Fruit fly (Drosophila melanogaster) whole organism, embryonic: ENCODE results near the gene CG44869.

Experiments used
- Adf1 ChIP-seq: fragments of 200-800 bp; sonication (Bioruptor generic); IDR thresholded peaks from 2 replicates; pipeline ENCODE4 v1.3.6; 2022; ENCODE audit warnings: missing biosample characterization, missing genetic modification characterization
- Bgb ChIP-seq: fragments of 200-800 bp; sonication (Bioruptor generic); IDR thresholded peaks from 2 replicates; pipeline ENCODE4 v1.3.6; 2022; ENCODE audit warnings: missing biosample characterization, missing genetic modification characterization; ENCODE audit not compliant: partially characterized antibody
- CG11560 ChIP-seq: fragments of 200-800 bp; sonication (Bioruptor generic); IDR thresholded peaks from 3 replicates; pipeline ENCODE4 v1.3.6; 2022; ENCODE audit warnings: missing biosample characterization, missing genetic modification characterization
- CG16863 ChIP-seq: fragments of 200-800 bp; sonication (Bioruptor generic); optimal IDR thresholded peaks from 3 replicates; lab custom pipeline; 2016; ENCODE audit warnings: missing biosample characterization, missing genetic modification characterization
- CG17912 ChIP-seq: fragments of 200-800 bp; sonication (Bioruptor generic); optimal IDR thresholded peaks from 2 replicates; lab custom pipeline; 2018; ENCODE audit warnings: missing biosample characterization, mild to moderate bottlenecking, missing genetic modification characterization
- CG2712 ChIP-seq: fragments of 200-800 bp; optimal IDR thresholded peaks from 3 replicates; lab custom pipeline; 2019; ENCODE audit warnings: missing biosample characterization, mild to moderate bottlenecking, missing genetic modification characterization, moderate library complexity
- CG30431 ChIP-seq: fragments of 200-800 bp; sonication (Bioruptor generic); optimal IDR thresholded peaks from 2 replicates; lab custom pipeline; 2017; ENCODE audit warnings: missing biosample characterization, missing genetic modification characterization
- CG34422 ChIP-seq: fragments of 200-800 bp; sonication (Bioruptor generic); IDR thresholded peaks from 3 replicates; pipeline ENCODE4 v1.3.6; 2022; ENCODE audit warnings: missing biosample characterization, missing genetic modification characterization
- CG4404 ChIP-seq: fragments of 200-800 bp; sonication (Bioruptor generic); IDR thresholded peaks from 2 replicates; pipeline ENCODE4 v1.3.6; 2022; ENCODE audit warnings: missing biosample characterization, missing genetic modification characterization
- CG4854 ChIP-seq: fragments of 200-800 bp; sonication (Bioruptor generic); optimal IDR thresholded peaks from 2 replicates; lab custom pipeline; 2016; ENCODE audit warnings: missing biosample characterization, missing genetic modification characterization, inconsistent platforms
- CG6683 ChIP-seq: fragments of 200-800 bp; sonication (Bioruptor generic); optimal IDR thresholded peaks from 2 replicates; lab custom pipeline; 2017; ENCODE audit warnings: missing biosample characterization, mild to moderate bottlenecking, missing genetic modification characterization, missing genetic modification reagents
- CG6791 ChIP-seq: fragments of 200-800 bp; sonication (Bioruptor generic); IDR thresholded peaks from 3 replicates; pipeline ENCODE4 v1.3.6; 2022; ENCODE audit warnings: missing biosample characterization, missing genetic modification characterization; ENCODE audit not compliant: partially characterized antibody
- CG6813 ChIP-seq: fragments of 200-800 bp; sonication (Bioruptor generic); optimal IDR thresholded peaks from 2 replicates; lab custom pipeline; 2017; ENCODE audit warnings: missing biosample characterization, missing genetic modification characterization, mild to moderate bottlenecking, moderate library complexity, missing genetic modification reagents
- CG8290 ChIP-seq, 3 experiments: fragments of 200-800 bp; sonication (Bioruptor generic); optimal IDR thresholded peaks; 2 replicates each; lab custom pipeline; 2016 to 2019; ENCODE audit warnings: missing biosample characterization in 3 of 3, missing genetic modification characterization in 3 of 3, mild to moderate bottlenecking in 2 of 3, moderate library complexity in 1 of 3
- CG8944 ChIP-seq: fragments of 200-800 bp; sonication (Bioruptor generic); optimal IDR thresholded peaks from 3 replicates; lab custom pipeline; 2016; ENCODE audit warnings: missing biosample characterization, missing genetic modification characterization
- CTCF ChIP-seq: fragments of 200-800 bp; sonication (Bioruptor generic); optimal IDR thresholded peaks from 2 replicates; lab custom pipeline; 2017; ENCODE audit warnings: missing biosample characterization, mild to moderate bottlenecking, missing genetic modification characterization, moderate library complexity
- Deaf1 ChIP-seq: fragments of 200-800 bp; optimal IDR thresholded peaks from 3 replicates; lab custom pipeline; 2019; ENCODE audit warnings: missing biosample characterization, mild to moderate bottlenecking, missing genetic modification characterization, moderate library complexity
- Dref ChIP-seq: fragments of 200-800 bp; sonication (Bioruptor generic); IDR thresholded peaks from 2 replicates; pipeline ENCODE4 v1.3.6; 2022; ENCODE audit warnings: missing biosample characterization, missing genetic modification characterization
- Eip74EF ChIP-seq, 2 experiments: fragments of 200-800 bp in 1 of 2; fragments of >200 bp in 1 of 2; sonication (Bioruptor generic) in 1 of 2; optimal IDR thresholded peaks; 2 replicates each; lab custom pipeline; 2017 to 2019; ENCODE audit warnings: missing biosample characterization in 2 of 2, missing genetic modification characterization in 2 of 2, mild to moderate bottlenecking in 1 of 2, moderate library complexity in 1 of 2
- Hand ChIP-seq: fragments of 200-800 bp; sonication (Bioruptor generic); optimal IDR thresholded peaks from 2 replicates; lab custom pipeline; 2017; ENCODE audit warnings: mild to moderate bottlenecking, missing biosample characterization, missing genetic modification reagents, missing genetic modification characterization
- Hey ChIP-seq: fragments of 200-800 bp; sonication (Bioruptor generic); optimal IDR thresholded peaks from 3 replicates; lab custom pipeline; 2018; ENCODE audit warnings: missing biosample characterization, mild to moderate bottlenecking, missing genetic modification characterization
- Hsf ChIP-seq: fragments of 200-800 bp; sonication (Bioruptor generic); optimal IDR thresholded peaks from 3 replicates; lab custom pipeline; 2016; ENCODE audit warnings: missing biosample characterization, missing genetic modification characterization
- Med ChIP-seq: fragments of 200-800 bp; sonication (Bioruptor generic); peaks from one replicate; lab custom pipeline; 2016; ENCODE audit warnings: missing biosample characterization, missing genetic modification characterization, mild to moderate bottlenecking, inconsistent platforms, moderate library complexity
- Nf-YC ChIP-seq: fragments of 200-800 bp; optimal IDR thresholded peaks from 3 replicates; lab custom pipeline; 2019; ENCODE audit warnings: missing biosample characterization, mild to moderate bottlenecking, missing genetic modification characterization, moderate library complexity
- Ptx1 ChIP-seq: fragments of 200-800 bp; sonication (Bioruptor generic); IDR thresholded peaks from 2 replicates; pipeline ENCODE4 v1.3.6; 2022; ENCODE audit warnings: missing biosample characterization, missing genetic modification characterization
- Rfx ChIP-seq: fragments of 200-800 bp; sonication (Bioruptor generic); IDR thresholded peaks from 2 replicates; pipeline ENCODE4 v1.3.6; 2022; ENCODE audit warnings: missing biosample characterization, missing genetic modification characterization
- Side ChIP-seq: fragments of 200-800 bp; sonication (Bioruptor generic); optimal IDR thresholded peaks from 2 replicates; lab custom pipeline; 2016; ENCODE audit warnings: missing biosample characterization, missing genetic modification characterization
- az2 ChIP-seq: fragments of 200-800 bp; sonication (Bioruptor generic); optimal IDR thresholded peaks from 3 replicates; lab custom pipeline; 2016; ENCODE audit warnings: missing biosample characterization, missing genetic modification characterization
- bowl ChIP-seq: fragments of 200-800 bp; sonication (Bioruptor generic); IDR thresholded peaks from 2 replicates; pipeline ENCODE4 v1.3.6; 2022; ENCODE audit warnings: missing biosample characterization, missing genetic modification characterization
- dpn ChIP-seq, 2 experiments: fragments of 200-800 bp; sonication (Bioruptor generic); optimal IDR thresholded peaks; 3 replicates each; lab custom pipeline; 2016; ENCODE audit warnings: missing biosample characterization in 2 of 2, missing genetic modification characterization in 2 of 2
- emc ChIP-seq: fragments of 200-800 bp; sonication (Bioruptor generic); optimal IDR thresholded peaks from 2 replicates; lab custom pipeline; 2016; ENCODE audit warnings: missing biosample characterization, missing genetic modification characterization
- ems ChIP-seq: fragments of 200-800 bp; sonication (Bioruptor generic); optimal IDR thresholded peaks from 3 replicates; lab custom pipeline; 2016; ENCODE audit warnings: missing biosample characterization, missing genetic modification characterization
- fd64A ChIP-seq: fragments of 200-800 bp; sonication (Bioruptor generic); optimal IDR thresholded peaks from 3 replicates; lab custom pipeline; 2018; ENCODE audit warnings: missing biosample characterization, mild to moderate bottlenecking, missing genetic modification characterization
- ftz-f1 ChIP-seq: fragments of 200-800 bp; sonication (Bioruptor generic); optimal IDR thresholded peaks from 2 replicates; lab custom pipeline; 2016; ENCODE audit warnings: missing biosample characterization, missing genetic modification characterization
- gem ChIP-seq: fragments of 200-800 bp; sonication (Bioruptor generic); optimal IDR thresholded peaks from 2 replicates; lab custom pipeline; 2019; ENCODE audit warnings: missing biosample characterization, mild to moderate bottlenecking, missing genetic modification characterization, moderate library complexity
- gt ChIP-seq: fragments of 200-800 bp; sonication (Bioruptor generic); IDR thresholded peaks from 2 replicates; pipeline ENCODE4 v1.3.6; 2022; ENCODE audit warnings: missing biosample characterization, missing genetic modification characterization
- hb ChIP-seq: fragments of 200-800 bp; sonication (Bioruptor generic); IDR thresholded peaks from 3 replicates; pipeline ENCODE4 v1.3.6; 2022; ENCODE audit warnings: missing biosample characterization, missing genetic modification characterization; ENCODE audit not compliant: partially characterized antibody
- lab ChIP-seq: fragments of 200-800 bp; sonication (Bioruptor generic); optimal IDR thresholded peaks from 3 replicates; lab custom pipeline; 2017; ENCODE audit warnings: missing biosample characterization, missing genetic modification characterization, mild to moderate bottlenecking, moderate library complexity, missing genetic modification reagents
- nerfin-1 ChIP-seq: fragments of 200-800 bp; sonication (Bioruptor generic); optimal IDR thresholded peaks from 3 replicates; lab custom pipeline; 2019; ENCODE audit warnings: missing biosample characterization, mild to moderate bottlenecking, missing genetic modification characterization, moderate library complexity
- sd ChIP-seq: fragments of 200-800 bp; sonication (Bioruptor generic); optimal IDR thresholded peaks from 3 replicates; lab custom pipeline; 2018; ENCODE audit warnings: missing biosample characterization, mild to moderate bottlenecking, missing genetic modification characterization, moderate library complexity
- sens ChIP-seq: fragments of 200-800 bp; sonication (Bioruptor generic); peaks from one replicate; lab custom pipeline; 2016; ENCODE audit warnings: missing biosample characterization, missing genetic modification characterization
- sens-2 ChIP-seq: fragments of 200-800 bp; sonication (Bioruptor generic); IDR thresholded peaks from 2 replicates; pipeline ENCODE4 v1.3.6; 2022; ENCODE audit warnings: missing biosample characterization, missing genetic modification characterization
- stwl ChIP-seq: fragments of 200-800 bp; sonication (Bioruptor generic); optimal IDR thresholded peaks from 3 replicates; lab custom pipeline; 2018; ENCODE audit warnings: missing biosample characterization, mild to moderate bottlenecking, missing genetic modification characterization, moderate library complexity
- tna ChIP-seq: fragments of 200-800 bp; sonication (Bioruptor generic); IDR thresholded peaks from 2 replicates; pipeline ENCODE4 v1.3.6; 2022; ENCODE audit warnings: missing biosample characterization, missing genetic modification characterization; ENCODE audit not compliant: partially characterized antibody
- z ChIP-seq: fragments of 200-800 bp; sonication (Bioruptor generic); IDR thresholded peaks from 3 replicates; pipeline ENCODE4 v1.3.6; 2022; ENCODE audit warnings: missing biosample characterization, missing genetic modification characterization

The CG44869 gene

dm6 chr2L:15441852-15442549 is 23.8 kb upstream of the CG44869 start (continued):
- TF ChIP-seq lab (GFP tag; lab: Kevin White, UChicago) (peak; percentile 22), ems (GFP tag; lab: Kevin White, UChicago) (no peak), tna (GFP tag; lab: Robert Waterston, UW) (no peak), CG6813 (GFP tag; lab: Kevin White, UChicago) (no peak), CG8290 (GFP tag; optimal IDR thresholded peaks at IDR 0.05; lab: Kevin White, UChicago) (no peak), CG8290 (tag; optimal IDR thresholded peaks at IDR 0.05; lab: Kevin White, UChicago) (no peak), CG8944 (GFP tag; lab: Kevin White, UChicago) (no peak), sens-2 (GFP tag; lab: Robert Waterston, UW) (0 out of 2 replicates have a peak, but pooled peaks have one; percentile 8), Ptx1 (GFP tag; lab: Robert Waterston, UW) (0 out of 2 replicates have a peak, but pooled peaks have one; percentile 15), Eip74EF (GFP tag; optimal IDR thresholded peaks at IDR 0.05; lab: Kevin White, UChicago) (peak in 1 of 2 experiments; percentile 11), Adf1 (GFP tag; lab: Robert Waterston, UW) (no peak), az2 (GFP tag; lab: Kevin White, UChicago) (peak; percentile 39), fd64A (GFP tag; lab: Kevin White, UChicago) (no peak)

dm6 chr2L:15438957-15439356 is 20.8 kb upstream of the CG44869 start:
- TF ChIP-seq CG30431, result no peak
- peak; percentile 11 for TF ChIP-seq gem
- peak; percentile 30 for TF ChIP-seq CG2712 (tag; lab: Kevin White, UChicago)
- TF ChIP-seq Hsf (GFP tag; lab: Kevin White, UChicago), result no peak
- peak; percentile 35 for TF ChIP-seq stwl
- 0 out of 2 replicates have a peak, but pooled peaks have one; percentile 16 for TF ChIP-seq sens-2 (GFP tag; lab: Robert Waterston, UW)
- TF ChIP-seq dpn (GFP tag; optimal IDR thresholded peaks at IDR 0.05; lab: Kevin White, UChicago), result no peak
- TF ChIP-seq CTCF (GFP tag; lab: Kevin White, UChicago), result peak; percentile 85

- TF ChIP-seq hb (GFP tag; lab: Robert Waterston, UW), result no peak
- no peak for TF ChIP-seq ftz-f1 (GFP tag; lab: Kevin White, UChicago)
- no peak for TF ChIP-seq emc (GFP tag; lab: Kevin White, UChicago)
- TF ChIP-seq CG6791 (GFP tag; lab: Robert Waterston, UW), result 0 out of 3 replicates have a peak, but pooled peaks have one; percentile 35
- no peak for TF ChIP-seq stwl
- peak; percentile 5 for TF ChIP-seq Med (GFP tag; lab: Kevin White, UChicago)
- TF ChIP-seq Hey, result peak; percentile 7
- TF ChIP-seq CG4404 (GFP tag; lab: Robert Waterston, UW), result no peak
- TF ChIP-seq nerfin-1 (tag; lab: Kevin White, UChicago), result peak; percentile 95
- peak; percentile 50 for TF ChIP-seq sens
- no peak for TF ChIP-seq CG6683 (GFP tag; lab: Kevin White, UChicago)
- no peak for TF ChIP-seq bowl (GFP tag; lab: Robert Waterston, UW)
- 0 out of 3 replicates have a peak, but pooled peaks have one; percentile 46 for TF ChIP-seq z (GFP tag; lab: Robert Waterston, UW)
- TF ChIP-seq Side, result no peak
- TF ChIP-seq CG4854, result no peak
- TF ChIP-seq Nf-YC, result peak; percentile 74
- peak; percentile 9 for TF ChIP-seq sd
- TF ChIP-seq gt (GFP tag; lab: Robert Waterston, UW), result no peak
- TF ChIP-seq Deaf1, result peak; percentile 68
- TF ChIP-seq Hand (GFP tag; lab: Kevin White, UChicago), result no peak
- no peak for TF ChIP-seq CG34422
- no peak for TF ChIP-seq Dref (GFP tag; lab: Robert Waterston, UW)
- TF ChIP-seq CG17912 (GFP tag; lab: Kevin White, UChicago), result no peak
- no peak for TF ChIP-seq CG11560
- no peak for TF ChIP-seq CG16863 (GFP tag; lab: Kevin White, UChicago)
- TF ChIP-seq Bgb (GFP tag; lab: Robert Waterston, UW), result 0 out of 2 replicates have a peak, but pooled peaks have one; percentile 22
- peak; percentile 36; the same call in 1 of the 2 replicates for TF ChIP-seq Rfx (GFP tag; lab: Robert Waterston, UW)
Observed at dm6 chr2L:15435655-15436265, 17.6 kb upstream of the CG44869 start.
